Fruit fly (Drosophila melanogaster) whole organism, embryonic: Measurements from ENCODE around the gene CHOp24.

Source experiments
- CG10979 ChIP-seq: fragments of 200-800 bp; sonication (Bioruptor generic); optimal IDR thresholded peaks from 2 replicates; lab custom pipeline; 2018; ENCODE audit warnings: missing biosample characterization, mild to moderate bottlenecking, missing genetic modification characterization, moderate library complexity
- CG12299 ChIP-seq: fragments of 200-800 bp; sonication (Bioruptor generic); optimal IDR thresholded peaks from 2 replicates; lab custom pipeline; 2018; ENCODE audit warnings: missing biosample characterization, mild to moderate bottlenecking, missing genetic modification characterization
- CG14050 ChIP-seq: fragments of 200-800 bp; sonication (Bioruptor generic); IDR thresholded peaks from 3 replicates; pipeline ENCODE4 v1.3.6; 2022; ENCODE audit warnings: missing biosample characterization, missing genetic modification characterization
- CG14965 ChIP-seq: fragments of 200-800 bp; sonication (Bioruptor generic); optimal IDR thresholded peaks from 2 replicates; lab custom pipeline; 2016; ENCODE audit warnings: missing biosample characterization, missing genetic modification characterization, borderline replicate concordance
- CG16863 ChIP-seq: fragments of 200-800 bp; sonication (Bioruptor generic); optimal IDR thresholded peaks from 3 replicates; lab custom pipeline; 2016; ENCODE audit warnings: missing biosample characterization, missing genetic modification characterization
- CG17385 ChIP-seq: fragments of 200-800 bp; sonication (Bioruptor generic); optimal IDR thresholded peaks from 3 replicates; lab custom pipeline; 2018; ENCODE audit warnings: missing biosample characterization, mild to moderate bottlenecking, missing genetic modification characterization
- CG17829 ChIP-seq: fragments of 200-800 bp; optimal IDR thresholded peaks from 2 replicates; lab custom pipeline; 2019; ENCODE audit warnings: missing biosample characterization, mild to moderate bottlenecking, missing genetic modification characterization, moderate library complexity
- CG33557 ChIP-seq: fragments of 200-800 bp; sonication (Bioruptor generic); optimal IDR thresholded peaks from 2 replicates; lab custom pipeline; 2019; ENCODE audit warnings: missing biosample characterization, mild to moderate bottlenecking, missing genetic modification characterization, moderate library complexity
- CG34224 ChIP-seq: fragments of 200-800 bp; sonication (Bioruptor generic); IDR thresholded peaks from 3 replicates; pipeline ENCODE4 v1.3.6; 2022; ENCODE audit warnings: missing biosample characterization, missing genetic modification characterization; ENCODE audit not compliant: partially characterized antibody
- CG34376 ChIP-seq: fragments of 200-800 bp; sonication (Bioruptor generic); optimal IDR thresholded peaks from 2 replicates; lab custom pipeline; 2018; ENCODE audit warnings: missing biosample characterization, mild to moderate bottlenecking, missing genetic modification characterization
- CG4282 ChIP-seq: fragments of 200-800 bp; sonication (Bioruptor generic); optimal IDR thresholded peaks from 2 replicates; lab custom pipeline; 2016; ENCODE audit warnings: missing biosample characterization, missing genetic modification characterization
- CG4730 ChIP-seq: fragments of 200-800 bp; sonication (Bioruptor generic); IDR thresholded peaks from 2 replicates; pipeline ENCODE4 v1.3.6; 2022; ENCODE audit warnings: missing biosample characterization, missing genetic modification characterization
- CG5180 ChIP-seq: fragments of 200-800 bp; sonication (Bioruptor generic); optimal IDR thresholded peaks from 3 replicates; lab custom pipeline; 2017; ENCODE audit warnings: missing biosample characterization, missing genetic modification characterization, mild to moderate bottlenecking, moderate library complexity, missing genetic modification reagents
- CG8765 ChIP-seq: fragments of 200-800 bp; sonication (Bioruptor generic); IDR thresholded peaks from 2 replicates; pipeline ENCODE4 v1.3.6; 2022; ENCODE audit warnings: missing biosample characterization, missing genetic modification characterization
- CG8924 ChIP-seq: fragments of 200-800 bp; optimal IDR thresholded peaks from 3 replicates; lab custom pipeline; 2019; ENCODE audit warnings: missing biosample characterization, mild to moderate bottlenecking, missing genetic modification characterization, moderate library complexity
- CG9797 ChIP-seq: fragments of 200-800 bp; sonication (Bioruptor generic); optimal IDR thresholded peaks from 3 replicates; lab custom pipeline; 2018; ENCODE audit warnings: missing biosample characterization, mild to moderate bottlenecking, missing genetic modification characterization
- D ChIP-seq, 2 experiments: fragments of 200-800 bp in 1 of 2; fragments of >200 bp in 1 of 2; sonication (Bioruptor generic) in 1 of 2; optimal IDR thresholded peaks; 2 replicates in 1 of 2; 3 replicates in 1 of 2; lab custom pipeline; 2017; ENCODE audit warnings: mild to moderate bottlenecking in 1 of 2, missing biosample characterization in 1 of 2, missing genetic modification characterization in 1 of 2, missing genetic modification reagents in 1 of 2
- Deaf1 ChIP-seq: fragments of 200-800 bp; optimal IDR thresholded peaks from 3 replicates; lab custom pipeline; 2019; ENCODE audit warnings: missing biosample characterization, mild to moderate bottlenecking, missing genetic modification characterization, moderate library complexity
- ERR ChIP-seq: fragments of 200-800 bp; sonication (Bioruptor generic); optimal IDR thresholded peaks from 2 replicates; lab custom pipeline; 2016; ENCODE audit warnings: missing biosample characterization, missing genetic modification characterization
- HLH54F ChIP-seq: fragments of 200-800 bp; sonication (Bioruptor generic); optimal IDR thresholded peaks from 3 replicates; lab custom pipeline; 2016; ENCODE audit warnings: missing biosample characterization, missing genetic modification characterization
- Meics ChIP-seq: fragments of 200-800 bp; sonication (Bioruptor generic); optimal IDR thresholded peaks from 2 replicates; lab custom pipeline; 2017; ENCODE audit warnings: missing biosample characterization, mild to moderate bottlenecking, missing genetic modification characterization
- Oli ChIP-seq: fragments of 200-800 bp; sonication (Bioruptor generic); optimal IDR thresholded peaks from 2 replicates; lab custom pipeline; 2018; ENCODE audit warnings: missing biosample characterization, mild to moderate bottlenecking, missing genetic modification characterization, moderate library complexity
- Sry-δ ChIP-seq: fragments of 200-800 bp; sonication (Bioruptor generic); optimal IDR thresholded peaks from 2 replicates; lab custom pipeline; 2016; ENCODE audit warnings: missing biosample characterization, missing genetic modification characterization
- amos ChIP-seq: fragments of 200-800 bp; sonication (Bioruptor generic); IDR thresholded peaks from 2 replicates; pipeline ENCODE4 v1.3.6; 2022; ENCODE audit warnings: missing biosample characterization, missing genetic modification characterization; ENCODE audit not compliant: partially characterized antibody
- ato ChIP-seq: fragments of 200-800 bp; sonication (Bioruptor generic); IDR thresholded peaks from 2 replicates; pipeline ENCODE4 v1.3.6; 2022; ENCODE audit warnings: missing biosample characterization, missing genetic modification characterization; ENCODE audit not compliant: partially characterized antibody
- chm ChIP-seq: fragments of 200-800 bp; sonication (Bioruptor generic); IDR thresholded peaks from 2 replicates; pipeline ENCODE4 v1.3.6; 2022; ENCODE audit warnings: missing biosample characterization, missing genetic modification characterization
- dan ChIP-seq: fragments of 200-800 bp; sonication (Bioruptor generic); IDR thresholded peaks from 2 replicates; pipeline ENCODE4 v1.3.6; 2022; ENCODE audit warnings: missing biosample characterization, missing genetic modification characterization
- dati ChIP-seq: fragments of 200-800 bp; sonication (Bioruptor generic); IDR thresholded peaks from 2 replicates; pipeline ENCODE4 v1.3.6; 2022; ENCODE audit warnings: missing biosample characterization, missing genetic modification characterization
- dysf ChIP-seq: fragments of 200-800 bp; sonication (Bioruptor generic); IDR thresholded peaks from 3 replicates; pipeline ENCODE4 v1.3.6; 2022; ENCODE audit warnings: missing biosample characterization, missing genetic modification characterization
- gem ChIP-seq: fragments of 200-800 bp; sonication (Bioruptor generic); optimal IDR thresholded peaks from 2 replicates; lab custom pipeline; 2019; ENCODE audit warnings: missing biosample characterization, mild to moderate bottlenecking, missing genetic modification characterization, moderate library complexity
- hkb ChIP-seq, 2 experiments: fragments of 200-800 bp in 1 of 2; fragments of >200 bp in 1 of 2; sonication (Bioruptor generic) in 1 of 2; IDR thresholded peaks in 1 of 2; optimal IDR thresholded peaks in 1 of 2; 2 replicates each; pipeline versions ENCODE4 v1.3.6 to Lab custom; 2017 to 2022; ENCODE audit warnings: missing biosample characterization in 1 of 2, missing genetic modification characterization in 1 of 2
- jing ChIP-seq: fragments of 200-800 bp; sonication (Bioruptor generic); optimal IDR thresholded peaks from 2 replicates; lab custom pipeline; 2018; ENCODE audit warnings: missing biosample characterization, mild to moderate bottlenecking, missing genetic modification characterization
- kah ChIP-seq: fragments of 200-800 bp; sonication (Bioruptor generic); optimal IDR thresholded peaks from 2 replicates; lab custom pipeline; 2018; ENCODE audit warnings: missing biosample characterization, mild to moderate bottlenecking, missing genetic modification characterization
- kay ChIP-seq: fragments of 200-800 bp; sonication (Bioruptor generic); optimal IDR thresholded peaks from 2 replicates; lab custom pipeline; 2016; ENCODE audit warnings: missing biosample characterization, missing genetic modification characterization
- lov ChIP-seq, 2 experiments: fragments of 200-800 bp in 1 of 2; fragments of >200 bp in 1 of 2; sonication (Bioruptor generic) in 1 of 2; IDR thresholded peaks in 1 of 2; optimal IDR thresholded peaks in 1 of 2; 2 replicates in 1 of 2; 3 replicates in 1 of 2; pipeline versions ENCODE4 v1.3.6 to Lab custom; 2017 to 2022; ENCODE audit warnings: missing biosample characterization in 1 of 2, missing genetic modification characterization in 1 of 2
- mirr ChIP-seq: fragments of 200-800 bp; sonication (Bioruptor generic); optimal IDR thresholded peaks from 3 replicates; lab custom pipeline; 2018; ENCODE audit warnings: missing biosample characterization, mild to moderate bottlenecking, missing genetic modification characterization
- nmo ChIP-seq: fragments of 200-800 bp; sonication (Bioruptor generic); optimal IDR thresholded peaks from 2 replicates; lab custom pipeline; 2018; ENCODE audit warnings: missing biosample characterization, mild to moderate bottlenecking, missing genetic modification characterization, moderate library complexity
- pnt ChIP-seq: fragments of 200-800 bp; sonication (Bioruptor generic); optimal IDR thresholded peaks from 3 replicates; lab custom pipeline; 2016; ENCODE audit warnings: missing biosample characterization, missing genetic modification characterization
- prd ChIP-seq, 3 experiments: fragments of >200 bp in 2 of 3; fragments of 200-800 bp in 1 of 3; sonication (Bioruptor generic) in 1 of 3; optimal IDR thresholded peaks in 2 of 3; IDR thresholded peaks in 1 of 3; 2 replicates in 2 of 3; 3 replicates in 1 of 3; pipeline versions ENCODE4 v1.3.6 to Lab custom; 2017 to 2022; ENCODE audit warnings: missing biosample characterization in 1 of 3, missing genetic modification characterization in 1 of 3
- rib ChIP-seq: fragments of 200-800 bp; sonication (Bioruptor generic); IDR thresholded peaks from 2 replicates; pipeline ENCODE4 v1.3.6; 2022; ENCODE audit warnings: missing biosample characterization, missing genetic modification characterization
- ro ChIP-seq: fragments of 200-800 bp; sonication (Bioruptor generic); IDR thresholded peaks from 2 replicates; pipeline ENCODE4 v1.3.6; 2022; ENCODE audit warnings: missing biosample characterization, missing genetic modification characterization
- row ChIP-seq: fragments of 200-800 bp; sonication (Bioruptor generic); IDR thresholded peaks from 3 replicates; pipeline ENCODE4 v1.3.6; 2022; ENCODE audit warnings: missing biosample characterization, missing genetic modification characterization
- sd ChIP-seq: fragments of 200-800 bp; sonication (Bioruptor generic); optimal IDR thresholded peaks from 3 replicates; lab custom pipeline; 2018; ENCODE audit warnings: missing biosample characterization, mild to moderate bottlenecking, missing genetic modification characterization, moderate library complexity
- sens-2 ChIP-seq: fragments of 200-800 bp; sonication (Bioruptor generic); IDR thresholded peaks from 2 replicates; pipeline ENCODE4 v1.3.6; 2022; ENCODE audit warnings: missing biosample characterization, missing genetic modification characterization
- sisA ChIP-seq: fragments of 200-800 bp; sonication (Bioruptor generic); IDR thresholded peaks from 2 replicates; pipeline ENCODE4 v1.3.6; 2022; ENCODE audit warnings: missing biosample characterization, missing genetic modification characterization
- slou ChIP-seq: fragments of 200-800 bp; sonication (Bioruptor generic); optimal IDR thresholded peaks from 3 replicates; lab custom pipeline; 2016; ENCODE audit warnings: missing biosample characterization, missing genetic modification characterization
- ssp ChIP-seq: fragments of 200-800 bp; sonication (Bioruptor generic); IDR thresholded peaks from 2 replicates; pipeline ENCODE4 v1.3.6; 2022; ENCODE audit warnings: missing biosample characterization, missing genetic modification characterization
- tin ChIP-seq: fragments of 200-800 bp; sonication (Bioruptor generic); optimal IDR thresholded peaks from 3 replicates; lab custom pipeline; 2016; ENCODE audit warnings: missing biosample characterization, missing genetic modification characterization
- trh ChIP-seq: fragments of 200-800 bp; sonication (Bioruptor generic); optimal IDR thresholded peaks from 2 replicates; lab custom pipeline; 2016; ENCODE audit warnings: missing biosample characterization, missing genetic modification characterization

Gene CHOp24

DNA sequence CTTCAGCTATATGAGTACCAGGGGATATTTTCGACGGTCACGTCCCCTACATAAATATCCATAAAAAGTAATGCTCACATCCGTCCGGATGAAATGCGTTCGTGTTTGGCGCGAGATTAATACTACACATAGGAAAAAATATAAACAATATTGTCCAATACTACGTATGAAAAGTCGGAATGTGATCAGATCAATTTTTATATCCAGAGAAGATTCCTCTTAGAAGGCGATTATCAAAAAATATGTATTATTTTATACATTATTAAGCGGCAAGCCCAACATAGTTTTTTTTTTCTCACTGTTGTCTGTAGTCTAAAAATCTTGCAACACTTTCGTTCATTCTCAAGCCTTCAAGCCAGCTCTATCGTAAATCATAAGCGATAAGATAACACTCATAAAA lies 33.3 kb downstream of the CHOp24 start (continued):
- no peak for TF ChIP-seq CG16863 (GFP tag; lab: Kevin White, UChicago)
- TF ChIP-seq pnt, result no peak
- peak; percentile 20 for TF ChIP-seq CG33557 (GFP tag; lab: Kevin White, UChicago)
- no peak for TF ChIP-seq mirr (GFP tag; lab: Kevin White, UChicago)
- TF ChIP-seq trh (GFP tag; lab: Kevin White, UChicago), result no peak
- no peak for TF ChIP-seq D (optimal IDR thresholded peaks at IDR 0.05; lab: Kevin White, UChicago)
- peak; percentile 27 for TF ChIP-seq D (GFP tag; optimal IDR thresholded peaks at IDR 0.05; lab: Kevin White, UChicago)
- TF ChIP-seq rib, result no peak
- no peak for TF ChIP-seq Sry-δ (GFP tag; lab: Kevin White, UChicago)
- TF ChIP-seq CG10979 (tag; lab: Kevin White, UChicago), result peak; percentile 61
- TF ChIP-seq nmo (GFP tag; lab: Kevin White, UChicago), result peak; percentile 42
- TF ChIP-seq CG8924 (tag; lab: Kevin White, UChicago), result peak; percentile 31
- TF ChIP-seq dan (GFP tag; lab: Robert Waterston, UW), result no peak
- no peak for TF ChIP-seq ERR (GFP tag; lab: Kevin White, UChicago)
- TF ChIP-seq sisA, result peak; percentile 26; the same call in 1 of the 2 replicates
- peak; percentile 61 for TF ChIP-seq row (GFP tag; lab: Robert Waterston, UW)
- no peak; the same call in 1 of the 2 replicates for TF ChIP-seq CG4730 (GFP tag; lab: Robert Waterston, UW)
- TF ChIP-seq dati (GFP tag; lab: Robert Waterston, UW), result no peak
- no peak for TF ChIP-seq ro (GFP tag; lab: Robert Waterston, UW)
- TF ChIP-seq CG34376, result no peak
- peak; percentile 62 for TF ChIP-seq gem
- no peak for TF ChIP-seq slou
- no peak for TF ChIP-seq prd (optimal IDR thresholded peaks at IDR 0.05; lab: Kevin White, UChicago)
- peak; percentile 56 for TF ChIP-seq prd (GFP tag; IDR thresholded peaks at IDR 0.05; lab: Robert Waterston, UW)
- no peak for TF ChIP-seq hkb (optimal IDR thresholded peaks at IDR 0.05; lab: Kevin White, UChicago)
- TF ChIP-seq hkb (GFP tag; IDR thresholded peaks at IDR 0.05; lab: Robert Waterston, UW), result 0 out of 2 replicates have a peak, but pooled peaks have one; percentile 37
- no peak for TF ChIP-seq lov (optimal IDR thresholded peaks at IDR 0.05; lab: Kevin White, UChicago)
- TF ChIP-seq lov (GFP tag; IDR thresholded peaks at IDR 0.05; lab: Robert Waterston, UW), result no peak
- no peak for TF ChIP-seq kah (GFP tag; lab: Kevin White, UChicago)
- TF ChIP-seq chm (GFP tag; lab: Robert Waterston, UW), result peak; percentile 16; the same call in 1 of the 2 replicates
- no peak for TF ChIP-seq CG34224 (GFP tag; lab: Robert Waterston, UW)
- TF ChIP-seq CG8765 (GFP tag; lab: Robert Waterston, UW), result peak; percentile 25; the same call in 1 of the 2 replicates
- TF ChIP-seq CG17385 (GFP tag; lab: Kevin White, UChicago), result peak; percentile 3
- no peak for TF ChIP-seq ato
- no peak for TF ChIP-seq CG12299 (tag; lab: Kevin White, UChicago)
- TF ChIP-seq kay (GFP tag; lab: Kevin White, UChicago), result no peak
- peak; percentile 28 for TF ChIP-seq Oli (tag; lab: Kevin White, UChicago)
- no peak for TF ChIP-seq sd (tag; lab: Kevin White, UChicago)
- TF ChIP-seq Meics (GFP tag; lab: Kevin White, UChicago), result no peak
- TF ChIP-seq HLH54F (GFP tag; lab: Kevin White, UChicago), result no peak
- no peak for TF ChIP-seq Deaf1 (tag; lab: Kevin White, UChicago)
- peak; percentile 23 for TF ChIP-seq CG17829
- TF ChIP-seq sens-2 (GFP tag; lab: Robert Waterston, UW), result no peak; the same call in 1 of the 2 replicates
- no peak for TF ChIP-seq tin (GFP tag; lab: Kevin White, UChicago)
- TF ChIP-seq dysf (GFP tag; lab: Robert Waterston, UW), result 0 out of 3 replicates have a peak, but pooled peaks have one; percentile 35
- no peak for TF ChIP-seq CG5180 (GFP tag; lab: Kevin White, UChicago)
- TF ChIP-seq ssp (GFP tag; lab: Robert Waterston, UW), result 0 out of 2 replicates have a peak, but pooled peaks have one; percentile 13
- TF ChIP-seq jing (GFP tag; lab: Kevin White, UChicago), result no peak
- no peak for TF ChIP-seq CG14050 (GFP tag; lab: Robert Waterston, UW)
- TF ChIP-seq amos (GFP tag; lab: Robert Waterston, UW), result no peak
- TF ChIP-seq CG9797, result no peak
- no peak for TF ChIP-seq CG4282 (GFP tag; lab: Kevin White, UChicago)
- no peak for TF ChIP-seq CG14965 (GFP tag; lab: Kevin White, UChicago)
